Worm (Caenorhabditis elegans): Measurements from ENCODE around the gene F46B3.23.

The F46B3.23 gene

ce11 chrV:20623060-20623459 is 16.5 kb upstream of the F46B3.23 start, which contains the start of gene F46B3.8:
Gene F46B3.8, minus strand, starts transcription at chrV:20623160.
- no peak for TF ChIP-seq ztf-11 (tag; optimal IDR thresholded peaks at IDR 0.05)
- TF ChIP-seq C04F5.9 (tag; optimal IDR thresholded peaks at IDR 0.05) = no peak
- TF ChIP-seq lir-3 (tag; optimal IDR thresholded peaks at IDR 0.05; ENCODE audit: poor library complexity) = no peak
- TF ChIP-seq nhr-19 (GFP tag; conservative IDR thresholded peaks at IDR 0.05) = no peak
- no peak for TF ChIP-seq aha-1 (tag; optimal IDR thresholded peaks at IDR 0.05)
- TF ChIP-seq hpl-2 (GFP tag; optimal IDR thresholded peaks at IDR 0.05) = no peak
- no peak for TF ChIP-seq pag-3 (tag; optimal IDR thresholded peaks at IDR 0.05; ENCODE audit: borderline replicate concordance, insufficient read depth)
- TF ChIP-seq nhr-90 (tag; optimal IDR thresholded peaks at IDR 0.05; ENCODE audit: poor library complexity) = no peak
- no peak for TF ChIP-seq vab-15 (tag; optimal IDR thresholded peaks at IDR 0.05)
- TF ChIP-seq Y116A8C.19 (tag; optimal IDR thresholded peaks at IDR 0.05; ENCODE audit: borderline replicate concordance) = no peak
- no peak for TF ChIP-seq egl-27 (tag; optimal IDR thresholded peaks at IDR 0.05)
- no peak for TF ChIP-seq nhr-71 (tag; optimal IDR thresholded peaks at IDR 0.05)
- no peak for TF ChIP-seq zip-4 (GFP tag; optimal IDR thresholded peaks at IDR 0.05)

DNA sequence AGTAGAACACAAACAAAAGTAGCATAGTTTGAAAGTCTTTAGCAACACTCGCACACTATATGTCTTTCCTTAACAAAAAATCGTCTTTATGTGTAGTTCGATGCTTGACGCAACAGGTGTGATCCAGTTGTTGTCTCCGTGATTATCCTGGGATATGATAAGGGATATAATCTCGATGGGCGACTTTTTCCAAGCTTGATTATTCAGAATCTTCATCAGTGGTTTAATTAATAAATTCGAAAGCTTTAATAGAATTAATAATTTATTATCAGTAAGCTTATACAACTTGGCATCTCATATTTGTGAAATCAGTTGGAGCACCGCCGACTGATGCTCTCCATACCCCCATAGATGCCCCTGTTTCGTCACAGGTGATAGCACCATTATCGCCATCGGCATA is 12.1 kb upstream of the F46B3.23 start, which contains the start of gene F46B3.7:
TSS of gene F46B3.7 (minus strand) at position 101 of the 400 bp plus-strand sequence.
- no peak for TF ChIP-seq lin-15B (tag; optimal IDR thresholded peaks at IDR 0.05)
- TF ChIP-seq nhr-11 (tag; optimal IDR thresholded peaks at IDR 0.05) = no peak
- no peak for TF ChIP-seq fos-1 (tag; optimal IDR thresholded peaks at IDR 0.05)
- TF ChIP-seq sox-4 (tag; optimal IDR thresholded peaks at IDR 0.05) = no peak
- TF ChIP-seq irx-1 (tag; optimal IDR thresholded peaks at IDR 0.05) = no peak
- TF ChIP-seq ztf-11 (tag; optimal IDR thresholded peaks at IDR 0.05) = no peak
- TF ChIP-seq ets-5 (GFP tag; IDR thresholded peaks at IDR 0.05) = no peak
- TF ChIP-seq unc-130 (tag; optimal IDR thresholded peaks at IDR 0.05) = no peak
- TF ChIP-seq ztf-4 (tag; optimal IDR thresholded peaks at IDR 0.05) = no peak
- TF ChIP-seq lin-39 (tag; optimal IDR thresholded peaks at IDR 0.05) = no peak
- no peak for TF ChIP-seq ama-1 (optimal IDR thresholded peaks at IDR 0.05)
- no peak for TF ChIP-seq unc-98 (GFP tag; IDR thresholded peaks at IDR 0.05)
- no peak for TF ChIP-seq grh-1 (GFP tag; IDR thresholded peaks at IDR 0.05)
- no peak for TF ChIP-seq Y116A8C.19 (tag; optimal IDR thresholded peaks at IDR 0.05; ENCODE audit: borderline replicate concordance)
- no peak for TF ChIP-seq lir-3 (tag; optimal IDR thresholded peaks at IDR 0.05; ENCODE audit: poor library complexity)
- TF ChIP-seq nhr-84 (tag; optimal IDR thresholded peaks at IDR 0.05) = no peak
- TF ChIP-seq nhr-77 (tag; optimal IDR thresholded peaks at IDR 0.05) = no peak

DNA sequence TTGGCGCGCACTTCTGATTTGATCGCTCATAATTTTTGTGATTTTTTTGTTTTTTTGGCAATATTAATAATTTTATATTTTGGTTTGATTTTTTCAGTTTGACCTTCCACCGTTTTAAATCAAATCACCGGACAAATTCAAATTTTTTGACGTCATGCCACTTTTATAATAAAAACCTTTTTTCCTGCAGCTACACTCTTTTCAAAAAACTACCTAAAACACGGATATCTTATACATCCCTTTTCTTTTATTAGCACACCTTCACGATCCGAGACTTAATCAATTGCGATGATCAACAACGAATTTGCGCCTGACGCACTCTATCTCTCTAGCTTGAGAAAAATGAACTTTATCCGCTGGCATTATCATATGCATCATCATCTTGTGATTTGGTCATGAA is 3.0 kb upstream of the F46B3.23 start, which contains the start of gene grd-2:
TSS of gene grd-2 (plus strand) at position 301 of the 400 bp plus-strand sequence.
- TF ChIP-seq egl-27 (tag; optimal IDR thresholded peaks at IDR 0.05) (no peak), lin-15B (tag; optimal IDR thresholded peaks at IDR 0.05) (no peak), ceh-82 (tag; optimal IDR thresholded peaks at IDR 0.05) (no peak), dsc-1 (tag; optimal IDR thresholded peaks at IDR 0.05) (no peak), nhr-20 (tag; optimal IDR thresholded peaks at IDR 0.05) (no peak), nhr-84 (tag; optimal IDR thresholded peaks at IDR 0.05) (no peak), nhr-28 (tag; optimal IDR thresholded peaks at IDR 0.05) (no peak), alr-1 (tag; optimal IDR thresholded peaks at IDR 0.05; ENCODE audit: borderline replicate concordance) (no peak), ztf-11 (tag; optimal IDR thresholded peaks at IDR 0.05) (no peak), nhr-237 (tag; optimal IDR thresholded peaks at IDR 0.05) (no peak)

ce11 chrV:20608688-20609087 is 2.2 kb upstream of the F46B3.23 start, which contains the start of gene ttr-12:
Gene ttr-12, minus strand, starts transcription at chrV:20608788.
- TF ChIP-seq hlh-17 (GFP tag; optimal IDR thresholded peaks at IDR 0.05; ENCODE audit: borderline replicate concordance) (no peak), nhr-76 (tag; optimal IDR thresholded peaks at IDR 0.05) (no peak), sox-4 (tag; optimal IDR thresholded peaks at IDR 0.05) (no peak), ztf-4 (tag; optimal IDR thresholded peaks at IDR 0.05) (no peak), zag-1 (tag; optimal IDR thresholded peaks at IDR 0.05) (no peak), pag-3 (tag; optimal IDR thresholded peaks at IDR 0.05; ENCODE audit: borderline replicate concordance, insufficient read depth) (no peak), ces-1 (GFP tag; optimal IDR thresholded peaks at IDR 0.05) (no peak), tlp-1 (tag; optimal IDR thresholded peaks at IDR 0.05) (no peak), C04F5.9 (tag; optimal IDR thresholded peaks at IDR 0.05) (no peak), lin-13 (GFP tag; optimal IDR thresholded peaks at IDR 0.05) (no peak), jun-1 (tag; optimal IDR thresholded peaks at IDR 0.05) (no peak), unc-130 (tag; optimal IDR thresholded peaks at IDR 0.05) (no peak), snu-23 (GFP tag; optimal IDR thresholded peaks at IDR 0.05) (no peak), lin-14 (GFP tag; optimal IDR thresholded peaks at IDR 0.05) (no peak), nhr-84 (tag; optimal IDR thresholded peaks at IDR 0.05) (no peak), xbp-1 (tag; optimal IDR thresholded peaks at IDR 0.05) (no peak)
